Worm (Caenorhabditis elegans) whole organism, L1 larva: ENCODE measurements around the gene dpy-17.

Source experiments
- elt-3 ChIP-seq, 6 experiments: fragments of 150-350 bp in 1 of 6; sonication (generic microtip); optimal IDR thresholded peaks; 2 replicates each; lab custom pipeline; 2017 to 2018; ENCODE audit warnings: missing biosample characterization in 6 of 6, missing genetic modification characterization in 6 of 6, inconsistent platforms in 1 of 6
- nhr-77 ChIP-seq: fragments of 150-350 bp; optimal IDR thresholded peaks from 2 replicates; lab custom pipeline; 2014; ENCODE audit warnings: missing biosample characterization, missing genetic modification characterization
- skn-1 ChIP-seq: fragments of 150-350 bp; optimal IDR thresholded peaks from 2 replicates; lab custom pipeline; 2014; ENCODE audit warnings: missing biosample characterization, missing genetic modification characterization

- TF ChIP-seq skn-1 (tag; lab: Kevin White, UChicago): no peak
- no peak for TF ChIP-seq elt-3 (tag; optimal IDR thresholded peaks at IDR 0.05; lab: Kevin White, UChicago)
- no peak for TF ChIP-seq nhr-77 (tag; lab: Kevin White, UChicago)
Observed at ce11 chrIII:5119063-5119462, 11.9 kb downstream of the dpy-17 start.
